Worm (Caenorhabditis elegans) whole organism, L1 larva: ENCODE measurements around the gene nhr-20.

ENCODE experiments used
- C34B4.2 ChIP-seq: sonication (generic microtip); optimal IDR thresholded peaks from 2 replicates; lab custom pipeline; 2017; ENCODE audit warnings: mild to moderate bottlenecking, missing genetic modification characterization, missing compliant biosample characterization
- F16B12.6 ChIP-seq: fragments of 150-350 bp; optimal IDR thresholded peaks from 2 replicates; lab custom pipeline; 2014; ENCODE audit warnings: missing biosample characterization, missing genetic modification characterization
- aha-1 ChIP-seq: fragments of 150-350 bp; optimal IDR thresholded peaks from 2 replicates; lab custom pipeline; 2014; ENCODE audit warnings: missing biosample characterization, missing genetic modification characterization
- blmp-1 ChIP-seq: fragments of 150-350 bp; optimal IDR thresholded peaks from 2 replicates; lab custom pipeline; 2014; ENCODE audit warnings: missing biosample characterization, missing genetic modification characterization
- ceh-8 ChIP-seq: fragments of 200-800 bp; sonication (Bioruptor generic); optimal IDR thresholded peaks from 2 replicates; lab custom pipeline; 2018; ENCODE audit warnings: mild to moderate bottlenecking, missing genetic modification characterization, moderate library complexity, missing compliant biosample characterization
- ces-1 ChIP-seq: fragments of 150-350 bp; optimal IDR thresholded peaks from 2 replicates; lab custom pipeline; 2014; ENCODE audit warnings: missing biosample characterization, missing genetic modification reagents, missing genetic modification characterization
- dpl-1 ChIP-seq, 3 experiments: fragments of 150-350 bp in 2 of 3; sonication (generic microtip) in 1 of 3; optimal IDR thresholded peaks; 2 replicates each; lab custom pipeline; 2014 to 2017; ENCODE audit warnings: missing biosample characterization in 3 of 3, missing genetic modification characterization in 3 of 3, missing genetic modification reagents in 3 of 3
- efl-1 ChIP-seq, 4 experiments: fragments of 150-350 bp; optimal IDR thresholded peaks in 3 of 4; peaks in 1 of 4; 1 replicate in 1 of 4; 2 replicates in 3 of 4; lab custom pipeline; 2014; ENCODE audit warnings: missing biosample characterization in 2 of 4, missing genetic modification characterization in 2 of 4, missing genetic modification reagents in 2 of 4
- elt-3 ChIP-seq, 6 experiments: fragments of 150-350 bp in 1 of 6; sonication (generic microtip); optimal IDR thresholded peaks; 2 replicates each; lab custom pipeline; 2017 to 2018; ENCODE audit warnings: missing biosample characterization in 6 of 6, missing genetic modification characterization in 6 of 6, inconsistent platforms in 1 of 6
- hlh-17 ChIP-seq: fragments of 200-800 bp; sonication (Bioruptor generic); optimal IDR thresholded peaks from 2 replicates; lab custom pipeline; 2018; ENCODE audit warnings: missing genetic modification characterization, mild to moderate bottlenecking, missing compliant biosample characterization, moderate library complexity, borderline replicate concordance
- hlh-4 ChIP-seq: sonication (generic microtip); optimal IDR thresholded peaks from 2 replicates; lab custom pipeline; 2016; ENCODE audit warnings: mild to moderate bottlenecking, missing genetic modification characterization, missing compliant biosample characterization
- isw-1 ChIP-seq: fragments of 200-800 bp; sonication (Bioruptor generic); IDR thresholded peaks from 2 replicates; pipeline ENCODE4 v1.3.6; 2022; ENCODE audit warnings: missing genetic modification characterization, missing compliant biosample characterization
- lin-14 ChIP-seq: fragments of 200-800 bp; sonication (Bioruptor generic); optimal IDR thresholded peaks from 2 replicates; lab custom pipeline; 2018; ENCODE audit warnings: mild to moderate bottlenecking, missing genetic modification characterization, moderate library complexity, missing compliant biosample characterization
- lin-15B ChIP-seq: fragments of 150-350 bp; sonication (generic microtip); optimal IDR thresholded peaks from 3 replicates; lab custom pipeline; 2014; ENCODE audit warnings: missing biosample characterization, missing genetic modification characterization
- lir-3 ChIP-seq: sonication (generic microtip); optimal IDR thresholded peaks from 2 replicates; lab custom pipeline; 2016; ENCODE audit warnings: mild to moderate bottlenecking, missing genetic modification characterization, moderate library complexity, missing compliant biosample characterization; ENCODE audit not compliant: poor library complexity
- lsy-2 ChIP-seq, 2 experiments: fragments of 150-350 bp; optimal IDR thresholded peaks; 2 replicates each; lab custom pipeline; 2014; ENCODE audit warnings: missing biosample characterization in 2 of 2, missing genetic modification characterization in 2 of 2
- nhr-11 ChIP-seq: fragments of 150-350 bp; optimal IDR thresholded peaks from 2 replicates; lab custom pipeline; 2014; ENCODE audit warnings: missing biosample characterization, missing genetic modification characterization
- nhr-12 ChIP-seq: sonication (generic microtip); optimal IDR thresholded peaks from 2 replicates; lab custom pipeline; 2017; ENCODE audit warnings: missing biosample characterization, missing genetic modification characterization
- nhr-28 ChIP-seq: fragments of 150-350 bp; optimal IDR thresholded peaks from 2 replicates; lab custom pipeline; 2014; ENCODE audit warnings: missing biosample characterization, missing genetic modification characterization
- pag-3 ChIP-seq: sonication (generic microtip); optimal IDR thresholded peaks from 2 replicates; lab custom pipeline; 2017; ENCODE audit warnings: missing genetic modification characterization, mild to moderate bottlenecking, missing compliant biosample characterization, antibody characterized with exemption, borderline replicate concordance; ENCODE audit not compliant: insufficient read depth
- pax-3 ChIP-seq: fragments of 200-800 bp; sonication (Bioruptor generic); optimal IDR thresholded peaks from 2 replicates; lab custom pipeline; 2018; ENCODE audit warnings: mild to moderate bottlenecking, missing genetic modification characterization, moderate library complexity, missing compliant biosample characterization
- rnt-1 ChIP-seq: sonication (generic microtip); optimal IDR thresholded peaks from 2 replicates; lab custom pipeline; 2016; ENCODE audit warnings: mild to moderate bottlenecking, missing genetic modification characterization, moderate library complexity, missing compliant biosample characterization
- skn-1 ChIP-seq: fragments of 150-350 bp; optimal IDR thresholded peaks from 2 replicates; lab custom pipeline; 2014; ENCODE audit warnings: missing biosample characterization, missing genetic modification characterization
- sox-4 ChIP-seq: sonication (generic microtip); optimal IDR thresholded peaks from 2 replicates; lab custom pipeline; 2016; ENCODE audit warnings: missing genetic modification characterization, missing compliant biosample characterization
- tbx-2 ChIP-seq: sonication (generic microtip); optimal IDR thresholded peaks from 2 replicates; lab custom pipeline; 2016; ENCODE audit warnings: missing genetic modification characterization, missing compliant biosample characterization
- unc-30 ChIP-seq: sonication (generic microtip); optimal IDR thresholded peaks from 2 replicates; lab custom pipeline; 2017; ENCODE audit warnings: missing biosample characterization, missing genetic modification characterization
- unc-98 ChIP-seq: fragments of 200-800 bp; sonication (Bioruptor generic); IDR thresholded peaks from 2 replicates; pipeline ENCODE4 v1.3.6; 2022; ENCODE audit warnings: missing genetic modification characterization, missing compliant biosample characterization
- xbp-1 ChIP-seq: sonication (generic microtip); optimal IDR thresholded peaks from 2 replicates; lab custom pipeline; 2016; ENCODE audit warnings: missing genetic modification characterization, missing compliant biosample characterization
- zag-1 ChIP-seq: fragments of 150-350 bp; optimal IDR thresholded peaks from 2 replicates; lab custom pipeline; 2014; ENCODE audit warnings: missing biosample characterization, missing genetic modification characterization
- zip-4 ChIP-seq: fragments of 200-800 bp; sonication (Bioruptor generic); optimal IDR thresholded peaks from 2 replicates; lab custom pipeline; 2018; ENCODE audit warnings: mild to moderate bottlenecking, missing genetic modification characterization, moderate library complexity, missing compliant biosample characterization
- ztf-4 ChIP-seq: fragments of 150-350 bp; optimal IDR thresholded peaks from 2 replicates; lab custom pipeline; 2014; ENCODE audit warnings: missing biosample characterization, missing genetic modification characterization

nhr-20 gene

ce11 chrIII:4189602-4190001, 43.4 kb downstream of the nhr-20 start:
- no peak for TF ChIP-seq F16B12.6
- TF ChIP-seq nhr-12 (tag; lab: Kevin White, UChicago) = no peak
- TF ChIP-seq elt-3 (tag; optimal IDR thresholded peaks at IDR 0.05; lab: Kevin White, UChicago) = peak in 2 of 6 experiments; percentile 50 to 70
- peak; percentile 98 for TF ChIP-seq blmp-1 (tag; lab: Kevin White, UChicago)
- no peak for TF ChIP-seq lin-15B (tag; lab: Kevin White, UChicago)
- no peak for TF ChIP-seq zag-1 (tag; lab: Kevin White, UChicago)

ce11 chrIII:4187845-4188244, 45.2 kb downstream of the nhr-20 start, which contains the start of gene R74.2:
R74.2 (plus strand) TSS chrIII:4188160.
- TF ChIP-seq skn-1 (tag; lab: Kevin White, UChicago) (no peak), blmp-1 (tag; lab: Kevin White, UChicago) (peak; percentile 98)

ce11 chrIII:4186751-4187309, 46.2 kb downstream of the nhr-20 start, which contains the start of gene lars-1:
lars-1 (minus strand) TSS chrIII:4186801.
- TF ChIP-seq tbx-2 (tag; lab: Kevin White, UChicago) = no peak
- TF ChIP-seq ceh-8 (GFP tag; lab: Kevin White, UChicago) = no peak
- no peak for TF ChIP-seq efl-1 (optimal IDR thresholded peaks at IDR 0.05; lab: Kevin White, UChicago)
- TF ChIP-seq efl-1 (GFP tag; optimal IDR thresholded peaks at IDR 0.05 in 1 of 2; lab: Kevin White, UChicago) = peak in 1 of 2 experiments; percentile 81
- peak; percentile 15 for TF ChIP-seq lir-3 (tag; lab: Kevin White, UChicago)
- TF ChIP-seq sox-4 (tag; lab: Kevin White, UChicago) = no peak
- no peak for TF ChIP-seq elt-3 (tag; optimal IDR thresholded peaks at IDR 0.05; lab: Kevin White, UChicago)
- no peak for TF ChIP-seq nhr-11 (tag; lab: Kevin White, UChicago)
- TF ChIP-seq ces-1 = no peak
- peak; percentile 94 for TF ChIP-seq pag-3
- TF ChIP-seq zag-1 (tag; lab: Kevin White, UChicago) = no peak
- TF ChIP-seq unc-98 (GFP tag; lab: Robert Waterston, UW) = no peak
- TF ChIP-seq C34B4.2 (tag; lab: Kevin White, UChicago) = no peak
- TF ChIP-seq isw-1 (GFP tag; lab: Robert Waterston, UW) = no peak
- TF ChIP-seq dpl-1 (GFP tag; optimal IDR thresholded peaks at IDR 0.05; lab: Kevin White, UChicago) = peak in 1 of 3 experiments; percentile 10
- peak; percentile 32 for TF ChIP-seq blmp-1 (tag; lab: Kevin White, UChicago)
- TF ChIP-seq rnt-1 (tag; lab: Kevin White, UChicago) = peak; percentile 15
- TF ChIP-seq lsy-2 (tag; optimal IDR thresholded peaks at IDR 0.05; lab: Kevin White, UChicago) = peak in 1 of 2 experiments; percentile 29
- TF ChIP-seq, all 84 proteins: peak for 7

- TF ChIP-seq C34B4.2 (tag; lab: Kevin White, UChicago) (no peak), ztf-4 (no peak), pax-3 (tag; lab: Kevin White, UChicago) (no peak), hlh-17 (GFP tag; lab: Kevin White, UChicago) (no peak), lin-14 (GFP tag; lab: Kevin White, UChicago) (no peak), zip-4 (GFP tag; lab: Kevin White, UChicago) (no peak), lin-15B (tag; lab: Kevin White, UChicago) (no peak), unc-30 (tag; lab: Kevin White, UChicago) (no peak), nhr-28 (tag; lab: Kevin White, UChicago) (no peak), hlh-4 (tag; lab: Kevin White, UChicago) (no peak), aha-1 (tag; lab: Kevin White, UChicago) (no peak), xbp-1 (no peak), nhr-12 (tag; lab: Kevin White, UChicago) (no peak)
Observed at ce11 chrIII:4181338-4181737, 51.7 kb downstream of the nhr-20 start, which contains the start of gene C16C10.1. C16C10.1 (minus strand) TSS chrIII:4181438.
